Fruit fly (Drosophila melanogaster) whole organism, embryonic: ENCODE measurements around the gene eca.
A peak's percentile ranks its signal among the peaks of the same experiment; 100 is the strongest.

Experiments
- Bdp1 ChIP-seq: fragments of 200-800 bp; sonication (Bioruptor generic); optimal IDR thresholded peaks from 3 replicates; lab custom pipeline; 2016; ENCODE audit warnings: missing biosample characterization, missing genetic modification characterization
- C15 ChIP-seq: fragments of 200-800 bp; sonication (Bioruptor generic); IDR thresholded peaks from 3 replicates; pipeline ENCODE4 v1.3.6; 2022; ENCODE audit warnings: missing biosample characterization, missing genetic modification characterization
- CG10209 ChIP-seq: fragments of 200-800 bp; sonication (Bioruptor generic); optimal IDR thresholded peaks from 3 replicates; lab custom pipeline; 2017; ENCODE audit warnings: missing biosample characterization, mild to moderate bottlenecking, missing genetic modification characterization, missing genetic modification reagents
- CG10431 ChIP-seq: fragments of 200-800 bp; sonication (Bioruptor generic); optimal IDR thresholded peaks from 3 replicates; lab custom pipeline; 2018; ENCODE audit warnings: missing biosample characterization, mild to moderate bottlenecking, missing genetic modification characterization
- CG11398 ChIP-seq: fragments of 200-800 bp; sonication (Bioruptor generic); optimal IDR thresholded peaks from 2 replicates; lab custom pipeline; 2016; ENCODE audit warnings: missing biosample characterization, missing genetic modification characterization
- CG12071 ChIP-seq: fragments of 200-800 bp; sonication (Bioruptor generic); optimal IDR thresholded peaks from 3 replicates; lab custom pipeline; 2018; ENCODE audit warnings: missing biosample characterization, mild to moderate bottlenecking, missing genetic modification characterization
- CG13775 ChIP-seq: fragments of 200-800 bp; sonication (Bioruptor generic); optimal IDR thresholded peaks from 3 replicates; lab custom pipeline; 2017; ENCODE audit warnings: missing biosample characterization, mild to moderate bottlenecking, missing genetic modification characterization
- CG15011 ChIP-seq: fragments of 200-800 bp; sonication (Bioruptor generic); optimal IDR thresholded peaks from 3 replicates; lab custom pipeline; 2018; ENCODE audit warnings: missing biosample characterization, mild to moderate bottlenecking, missing genetic modification characterization
- CG1603 ChIP-seq: fragments of 200-800 bp; sonication (Bioruptor generic); optimal IDR thresholded peaks from 2 replicates; lab custom pipeline; 2019; ENCODE audit warnings: missing biosample characterization, mild to moderate bottlenecking, missing genetic modification characterization, moderate library complexity
- CG1647 ChIP-seq: fragments of 200-800 bp; sonication (Bioruptor generic); optimal IDR thresholded peaks from 3 replicates; lab custom pipeline; 2016; ENCODE audit warnings: missing biosample characterization, missing genetic modification characterization
- CG16779 ChIP-seq: fragments of 200-800 bp; sonication (Bioruptor generic); IDR thresholded peaks from 2 replicates; pipeline ENCODE4 v1.3.6; 2022; ENCODE audit warnings: missing biosample characterization, missing genetic modification characterization
- CG17912 ChIP-seq: fragments of 200-800 bp; sonication (Bioruptor generic); optimal IDR thresholded peaks from 2 replicates; lab custom pipeline; 2018; ENCODE audit warnings: missing biosample characterization, mild to moderate bottlenecking, missing genetic modification characterization
- CG1792 ChIP-seq: fragments of 200-800 bp; sonication (Bioruptor generic); optimal IDR thresholded peaks from 2 replicates; lab custom pipeline; 2016; ENCODE audit warnings: missing biosample characterization, missing genetic modification characterization
- CG18599 ChIP-seq: fragments of 200-800 bp; sonication (Bioruptor generic); optimal IDR thresholded peaks from 3 replicates; lab custom pipeline; 2017; ENCODE audit warnings: missing biosample characterization, missing genetic modification characterization, mild to moderate bottlenecking, moderate library complexity, missing genetic modification reagents
- CG30020 ChIP-seq: fragments of 200-800 bp; optimal IDR thresholded peaks from 2 replicates; lab custom pipeline; 2019; ENCODE audit warnings: missing biosample characterization, mild to moderate bottlenecking, missing genetic modification characterization, moderate library complexity
- CG31224 ChIP-seq: fragments of 200-800 bp; sonication (Bioruptor generic); IDR thresholded peaks from 2 replicates; pipeline ENCODE4 v1.3.6; 2022; ENCODE audit warnings: missing biosample characterization, missing genetic modification characterization
- CG33213 ChIP-seq: fragments of 200-800 bp; sonication (Bioruptor generic); optimal IDR thresholded peaks from 3 replicates; lab custom pipeline; 2016; ENCODE audit warnings: missing biosample characterization, missing genetic modification characterization
- CG5245 ChIP-seq: fragments of 200-800 bp; sonication (Bioruptor generic); optimal IDR thresholded peaks from 3 replicates; lab custom pipeline; 2016; ENCODE audit warnings: missing biosample characterization, missing genetic modification characterization
- CG7839 ChIP-seq: fragments of 200-800 bp; sonication (Bioruptor generic); optimal IDR thresholded peaks from 3 replicates; lab custom pipeline; 2018; ENCODE audit warnings: missing biosample characterization, mild to moderate bottlenecking, missing genetic modification characterization, moderate library complexity
- CG8089 ChIP-seq: fragments of 200-800 bp; sonication (Bioruptor generic); optimal IDR thresholded peaks from 3 replicates; lab custom pipeline; 2016; ENCODE audit warnings: missing biosample characterization, missing genetic modification characterization
- CG8924 ChIP-seq: fragments of 200-800 bp; optimal IDR thresholded peaks from 3 replicates; lab custom pipeline; 2019; ENCODE audit warnings: missing biosample characterization, mild to moderate bottlenecking, missing genetic modification characterization, moderate library complexity
- CG8944 ChIP-seq: fragments of 200-800 bp; sonication (Bioruptor generic); optimal IDR thresholded peaks from 3 replicates; lab custom pipeline; 2016; ENCODE audit warnings: missing biosample characterization, missing genetic modification characterization
- CrebB ChIP-seq: fragments of 200-800 bp; sonication (Bioruptor generic); optimal IDR thresholded peaks from 3 replicates; lab custom pipeline; 2018; ENCODE audit warnings: missing biosample characterization, mild to moderate bottlenecking, missing genetic modification characterization
- Dref ChIP-seq: fragments of 200-800 bp; sonication (Bioruptor generic); IDR thresholded peaks from 2 replicates; pipeline ENCODE4 v1.3.6; 2022; ENCODE audit warnings: missing biosample characterization, missing genetic modification characterization
- GATAe ChIP-seq: fragments of 200-800 bp; sonication (Bioruptor generic); conservative IDR thresholded peaks from 2 replicates; pipeline ENCODE4 v1.3.6; 2022; ENCODE audit warnings: missing biosample characterization, missing genetic modification characterization
- Gug ChIP-seq: fragments of 200-800 bp; sonication (Bioruptor generic); IDR thresholded peaks from 4 replicates; pipeline ENCODE4 v1.3.6; 2022; ENCODE audit warnings: missing biosample characterization, missing genetic modification characterization
- HLHmδ ChIP-seq: fragments of 200-800 bp; sonication (Bioruptor generic); optimal IDR thresholded peaks from 2 replicates; lab custom pipeline; 2018; ENCODE audit warnings: missing biosample characterization, mild to moderate bottlenecking, missing genetic modification characterization, moderate library complexity
- HmgZ ChIP-seq: fragments of 200-800 bp; sonication (Bioruptor generic); optimal IDR thresholded peaks from 2 replicates; lab custom pipeline; 2018; ENCODE audit warnings: missing biosample characterization, mild to moderate bottlenecking, missing genetic modification characterization
- Hr39 ChIP-seq: fragments of >200 bp; optimal IDR thresholded peaks from 2 replicates; lab custom pipeline; 2017
- Hr78 ChIP-seq, 2 experiments: fragments of 200-800 bp in 1 of 2; fragments of >200 bp in 1 of 2; sonication (Bioruptor generic) in 1 of 2; optimal IDR thresholded peaks; 2 replicates each; lab custom pipeline; 2017 to 2019; ENCODE audit warnings: missing biosample characterization in 2 of 2, missing genetic modification characterization in 2 of 2, mild to moderate bottlenecking in 1 of 2, moderate library complexity in 1 of 2
- Myb ChIP-seq: fragments of 200-800 bp; sonication (Bioruptor generic); optimal IDR thresholded peaks from 2 replicates; lab custom pipeline; 2016; ENCODE audit warnings: missing biosample characterization, missing genetic modification characterization
- NFAT ChIP-seq: fragments of 200-800 bp; sonication (Bioruptor generic); IDR thresholded peaks from 2 replicates; pipeline ENCODE4 v1.3.6; 2022; ENCODE audit warnings: missing biosample characterization, missing genetic modification characterization
- Neu2 ChIP-seq: fragments of 200-800 bp; sonication (Bioruptor generic); optimal IDR thresholded peaks from 3 replicates; lab custom pipeline; 2016; ENCODE audit warnings: missing biosample characterization, missing genetic modification characterization, borderline replicate concordance
- Opbp ChIP-seq: fragments of 200-800 bp; sonication (Bioruptor generic); IDR thresholded peaks from 3 replicates; pipeline ENCODE4 v1.3.6; 2022; ENCODE audit warnings: missing biosample characterization, missing genetic modification characterization; ENCODE audit not compliant: partially characterized antibody
- crol ChIP-seq: fragments of 200-800 bp; sonication (Bioruptor generic); IDR thresholded peaks from 2 replicates; pipeline ENCODE4 v1.3.6; 2022; ENCODE audit warnings: missing biosample characterization, missing genetic modification characterization
- da ChIP-seq: fragments of 200-800 bp; sonication (Bioruptor generic); optimal IDR thresholded peaks from 2 replicates; lab custom pipeline; 2016; ENCODE audit warnings: missing biosample characterization, missing genetic modification characterization
- ems ChIP-seq: fragments of 200-800 bp; sonication (Bioruptor generic); optimal IDR thresholded peaks from 3 replicates; lab custom pipeline; 2016; ENCODE audit warnings: missing biosample characterization, missing genetic modification characterization
- ewg ChIP-seq: fragments of 200-800 bp; sonication (Bioruptor generic); optimal IDR thresholded peaks from 3 replicates; lab custom pipeline; 2017; ENCODE audit warnings: mild to moderate bottlenecking, missing biosample characterization, missing genetic modification reagents, missing genetic modification characterization
- gcm2 ChIP-seq: fragments of 200-800 bp; sonication (Bioruptor generic); optimal IDR thresholded peaks from 2 replicates; lab custom pipeline; 2016; ENCODE audit warnings: missing biosample characterization, missing genetic modification characterization
- gsb ChIP-seq: fragments of 200-800 bp; sonication (Bioruptor generic); IDR thresholded peaks from 2 replicates; pipeline ENCODE4 v1.3.6; 2022; ENCODE audit warnings: missing biosample characterization, missing genetic modification characterization
- hbn ChIP-seq: fragments of 200-800 bp; sonication (Bioruptor generic); IDR thresholded peaks from 2 replicates; pipeline ENCODE4 v1.3.6; 2022; ENCODE audit warnings: missing biosample characterization, missing genetic modification characterization; ENCODE audit not compliant: partially characterized antibody
- hkb ChIP-seq, 2 experiments: fragments of 200-800 bp in 1 of 2; fragments of >200 bp in 1 of 2; sonication (Bioruptor generic) in 1 of 2; IDR thresholded peaks in 1 of 2; optimal IDR thresholded peaks in 1 of 2; 2 replicates each; pipeline versions ENCODE4 v1.3.6 to Lab custom; 2017 to 2022; ENCODE audit warnings: missing biosample characterization in 1 of 2, missing genetic modification characterization in 1 of 2
- lbe ChIP-seq: fragments of 200-800 bp; sonication (Bioruptor generic); optimal IDR thresholded peaks from 2 replicates; lab custom pipeline; 2016; ENCODE audit warnings: missing biosample characterization, mild to moderate bottlenecking, missing genetic modification characterization
- oc ChIP-seq: fragments of 200-800 bp; sonication (Bioruptor generic); optimal IDR thresholded peaks from 2 replicates; lab custom pipeline; 2018; ENCODE audit warnings: missing biosample characterization, mild to moderate bottlenecking, missing genetic modification characterization, moderate library complexity
- pho ChIP-seq: fragments of 200-800 bp; sonication (Bioruptor generic); optimal IDR thresholded peaks from 2 replicates; lab custom pipeline; 2016; ENCODE audit warnings: missing biosample characterization, missing genetic modification characterization
- pnt ChIP-seq: fragments of 200-800 bp; sonication (Bioruptor generic); optimal IDR thresholded peaks from 3 replicates; lab custom pipeline; 2016; ENCODE audit warnings: missing biosample characterization, missing genetic modification characterization
- prd ChIP-seq, 3 experiments: fragments of >200 bp in 2 of 3; fragments of 200-800 bp in 1 of 3; sonication (Bioruptor generic) in 1 of 3; optimal IDR thresholded peaks in 2 of 3; IDR thresholded peaks in 1 of 3; 2 replicates in 2 of 3; 3 replicates in 1 of 3; pipeline versions ENCODE4 v1.3.6 to Lab custom; 2017 to 2022; ENCODE audit warnings: missing biosample characterization in 1 of 3, missing genetic modification characterization in 1 of 3
- slbo ChIP-seq: fragments of 200-800 bp; sonication (Bioruptor generic); IDR thresholded peaks from 2 replicates; pipeline ENCODE4 v1.3.6; 2022; ENCODE audit warnings: missing biosample characterization, missing genetic modification characterization
- toy ChIP-seq: fragments of 200-800 bp; sonication (Bioruptor generic); IDR thresholded peaks from 2 replicates; pipeline ENCODE4 v1.3.6; 2022; ENCODE audit warnings: missing biosample characterization, missing genetic modification characterization
- vvl ChIP-seq: fragments of 200-800 bp; sonication (Bioruptor generic); IDR thresholded peaks from 2 replicates; pipeline ENCODE4 v1.3.6; 2022; ENCODE audit warnings: missing biosample characterization, missing genetic modification characterization
- yki ChIP-seq: fragments of >200 bp; optimal IDR thresholded peaks from 3 replicates; lab custom pipeline; 2018

The eca gene

DNA sequence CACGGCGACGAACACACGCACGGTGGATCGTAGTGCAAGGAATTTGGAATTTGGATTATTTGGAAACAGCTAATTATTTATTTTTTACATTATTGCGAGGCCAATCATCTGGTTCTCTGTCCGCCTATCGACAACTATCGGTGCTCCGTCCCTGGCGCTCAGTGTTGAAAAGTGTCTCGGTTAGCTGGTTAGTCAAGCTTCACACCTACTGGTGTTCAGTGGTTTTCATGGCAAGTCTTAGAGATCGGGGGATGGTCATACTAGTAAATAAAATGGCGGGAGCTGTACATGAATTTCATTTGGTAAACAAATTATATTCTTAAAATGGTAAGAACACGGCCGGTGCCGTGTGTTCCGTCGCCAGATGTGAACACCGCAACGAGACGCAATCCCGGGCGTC is 25.6 kb upstream of the eca start, which contains the start of the genes trbd and dmt (continued):
- TF ChIP-seq vvl (GFP tag; lab: Robert Waterston, UW), result no peak
- peak; percentile 29 for TF ChIP-seq pnt
- no peak for TF ChIP-seq Dref (GFP tag; lab: Robert Waterston, UW)
- TF ChIP-seq hkb (optimal IDR thresholded peaks at IDR 0.05; lab: Kevin White, UChicago), result peak; percentile 24
- no peak for TF ChIP-seq hkb (GFP tag; IDR thresholded peaks at IDR 0.05; lab: Robert Waterston, UW)
- TF ChIP-seq Hr78 (GFP tag; optimal IDR thresholded peaks at IDR 0.05; lab: Kevin White, UChicago), result no peak
- TF ChIP-seq GATAe (GFP tag; lab: Robert Waterston, UW), result no peak
- TF ChIP-seq gsb, result no peak
- TF ChIP-seq yki (lab: Kevin White, UChicago), result no peak
- TF ChIP-seq ems (GFP tag; lab: Kevin White, UChicago), result peak; percentile 26
- no peak for TF ChIP-seq Hr39 (lab: Kevin White, UChicago)
- no peak for TF ChIP-seq CG10209 (GFP tag; lab: Kevin White, UChicago)
- TF ChIP-seq Myb (GFP tag; lab: Kevin White, UChicago), result peak; percentile 78
- no peak for TF ChIP-seq prd (optimal IDR thresholded peaks at IDR 0.05; lab: Kevin White, UChicago)
- no peak for TF ChIP-seq prd (GFP tag; IDR thresholded peaks at IDR 0.05; lab: Robert Waterston, UW)
- TF ChIP-seq slbo (GFP tag; lab: Robert Waterston, UW), result no peak
- TF ChIP-seq CG8924 (tag; lab: Kevin White, UChicago), result no peak
- no peak for TF ChIP-seq crol (GFP tag; lab: Robert Waterston, UW)
- TF ChIP-seq CG8944 (GFP tag; lab: Kevin White, UChicago), result peak; percentile 55
- TF ChIP-seq CG7839, result no peak
- no peak for TF ChIP-seq CG15011
- no peak for TF ChIP-seq CG16779 (GFP tag; lab: Robert Waterston, UW)
- no peak for TF ChIP-seq C15
- no peak for TF ChIP-seq NFAT (GFP tag; lab: Robert Waterston, UW)
- peak; percentile 23 for TF ChIP-seq HLHmδ (GFP tag; lab: Kevin White, UChicago)
- TF ChIP-seq Gug (GFP tag; lab: Robert Waterston, UW), result no peak
- peak; percentile 93 for TF ChIP-seq CG1603 (tag; lab: Kevin White, UChicago)
- TF ChIP-seq lbe, result no peak
- TF ChIP-seq pho (GFP tag; lab: Kevin White, UChicago), result peak; percentile 76
- TF ChIP-seq Opbp (GFP tag; lab: Robert Waterston, UW), result no peak
- peak; percentile 28 for TF ChIP-seq CG5245 (GFP tag; lab: Kevin White, UChicago)
- TF ChIP-seq CG8089 (GFP tag; lab: Kevin White, UChicago), result peak; percentile 44
- no peak for TF ChIP-seq CG31224 (GFP tag; lab: Robert Waterston, UW)
- TF ChIP-seq CG11398 (GFP tag; lab: Kevin White, UChicago), result peak; percentile 50
- peak; percentile 55 for TF ChIP-seq Bdp1
- TF ChIP-seq toy (GFP tag; lab: Robert Waterston, UW), result no peak
- no peak for TF ChIP-seq CG10431 (GFP tag; lab: Kevin White, UChicago)
- TF ChIP-seq HmgZ, result peak; percentile 88
- TF ChIP-seq CG30020 (tag; lab: Kevin White, UChicago), result no peak
- peak; percentile 69 for TF ChIP-seq CG1792 (GFP tag; lab: Kevin White, UChicago)
- TF ChIP-seq oc (tag; lab: Kevin White, UChicago), result no peak
- no peak for TF ChIP-seq hbn (GFP tag; lab: Robert Waterston, UW)
- TF ChIP-seq CG17912 (GFP tag; lab: Kevin White, UChicago), result peak; percentile 56
- peak; percentile 60 for TF ChIP-seq da (GFP tag; lab: Kevin White, UChicago)
- peak; percentile 21 for TF ChIP-seq gcm2
- TF ChIP-seq CG18599 (GFP tag; lab: Kevin White, UChicago), result no peak
- TF ChIP-seq Neu2 (GFP tag; lab: Kevin White, UChicago), result no peak
- peak; percentile 92 for TF ChIP-seq CG33213 (GFP tag; lab: Kevin White, UChicago)
- peak; percentile 66 for TF ChIP-seq CG1647 (GFP tag; lab: Kevin White, UChicago)
- no peak for TF ChIP-seq ewg (GFP tag; lab: Kevin White, UChicago)
- TF ChIP-seq CG12071 (GFP tag; lab: Kevin White, UChicago), result no peak
- TF ChIP-seq CrebB (tag; lab: Kevin White, UChicago), result peak; percentile 49
- peak; percentile 33 for TF ChIP-seq CG13775 (GFP tag; lab: Kevin White, UChicago)
